Worm (Caenorhabditis elegans): Measurements from ENCODE around the gene myrf-1.

Gene myrf-1

DNA sequence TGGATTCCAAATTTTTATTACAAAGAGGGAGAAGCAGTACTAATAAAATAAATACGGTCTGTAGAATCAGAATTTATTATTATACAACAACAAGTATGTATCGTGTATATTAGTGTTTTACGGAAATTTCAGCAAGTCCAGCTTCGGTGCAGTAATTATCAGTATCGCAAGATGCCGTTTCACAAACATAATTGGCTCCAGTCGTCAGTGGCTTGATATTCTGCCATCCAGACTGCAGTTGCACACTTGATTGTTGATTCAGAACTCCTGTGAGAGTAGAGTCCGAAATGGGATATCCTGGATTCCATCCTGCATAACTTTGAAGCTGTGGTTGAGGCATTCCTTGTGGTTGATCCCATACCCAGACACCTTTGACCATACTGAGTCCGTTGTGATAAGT lies 22.3 kb downstream of the myrf-1 start:
- TF ChIP-seq unc-120 (tag; optimal IDR thresholded peaks at IDR 0.05; ENCODE audit: poor library complexity, severe bottlenecking) (no peak), pha-4 (tag; optimal IDR thresholded peaks at IDR 0.05) (no peak), ceh-43 (GFP tag; optimal IDR thresholded peaks at IDR 0.05) (no peak), mls-2 (tag; optimal IDR thresholded peaks at IDR 0.05) (no peak), elt-1 (tag; optimal IDR thresholded peaks at IDR 0.05; ENCODE audit: borderline replicate concordance, insufficient read depth) (no peak), ceh-39 (tag; optimal IDR thresholded peaks at IDR 0.05) (no peak), lin-13 (tag; optimal IDR thresholded peaks at IDR 0.05) (no peak), nhr-76 (tag; optimal IDR thresholded peaks at IDR 0.05) (no peak), nhr-12 (tag; optimal IDR thresholded peaks at IDR 0.05) (no peak), blmp-1 (tag; optimal IDR thresholded peaks at IDR 0.05) (no peak), sem-2 (GFP tag; optimal IDR thresholded peaks at IDR 0.05) (no peak), sptf-1 (tag; optimal IDR thresholded peaks at IDR 0.05) (no peak), M03D4.4 (tag; optimal IDR thresholded peaks at IDR 0.05) (no peak), tbx-8 (GFP tag; optimal IDR thresholded peaks at IDR 0.05) (no peak), bed-3 (GFP tag; optimal IDR thresholded peaks at IDR 0.05) (no peak), flh-1 (GFP tag; optimal IDR thresholded peaks at IDR 0.05) (no peak), drap-1 (GFP tag; optimal IDR thresholded peaks at IDR 0.05) (no peak), mab-5 (tag; optimal IDR thresholded peaks at IDR 0.05) (no peak), unc-62 (GFP tag; optimal IDR thresholded peaks at IDR 0.05) (no peak), ceh-83 (GFP tag; optimal IDR thresholded peaks at IDR 0.05) (no peak)

DNA sequence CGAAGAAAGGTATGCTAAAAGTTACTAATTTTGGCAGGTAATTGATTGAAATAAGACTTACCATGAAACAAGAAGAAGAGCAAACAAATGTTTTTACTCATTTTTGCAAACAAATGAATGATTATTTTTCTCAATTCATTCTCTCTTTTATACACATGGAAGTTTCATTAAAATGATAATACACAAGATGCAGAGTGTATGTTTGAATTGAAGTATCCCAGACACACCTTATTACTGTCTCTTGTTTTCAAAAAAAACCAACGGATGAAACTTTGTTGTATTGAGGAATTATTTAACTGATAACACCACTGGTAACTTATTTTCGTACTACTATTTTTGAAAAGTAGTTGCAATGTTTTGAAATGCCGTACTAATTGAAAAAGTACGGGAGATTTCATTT lies 23.0 kb downstream of the myrf-1 start, which contains the start of gene clec-59:
Gene clec-59 (minus strand): TSS at position 101 of the 400 bp plus-strand sequence.
- TF ChIP-seq elt-3 (tag; optimal IDR thresholded peaks at IDR 0.05) (no peak), snpc-4 (tag; optimal IDR thresholded peaks at IDR 0.05) (no peak), blmp-1 (tag; optimal IDR thresholded peaks at IDR 0.05) (no peak), nhr-237 (tag; optimal IDR thresholded peaks at IDR 0.05) (no peak), tbx-8 (GFP tag; optimal IDR thresholded peaks at IDR 0.05) (no peak), ztf-11 (tag; optimal IDR thresholded peaks at IDR 0.05) (no peak), mls-2 (tag; optimal IDR thresholded peaks at IDR 0.05) (no peak), mep-1 (tag; optimal IDR thresholded peaks at IDR 0.05) (no peak), nhr-76 (tag; optimal IDR thresholded peaks at IDR 0.05) (no peak), unc-62 (GFP tag; optimal IDR thresholded peaks at IDR 0.05) (no peak), nhr-12 (tag; optimal IDR thresholded peaks at IDR 0.05) (no peak), M03D4.4 (tag; optimal IDR thresholded peaks at IDR 0.05) (no peak), pha-4 (tag; optimal IDR thresholded peaks at IDR 0.05) (no peak), elt-1 (tag; optimal IDR thresholded peaks at IDR 0.05; ENCODE audit: borderline replicate concordance, insufficient read depth) (no peak), cnd-1 (tag; optimal IDR thresholded peaks at IDR 0.05) (no peak)

DNA sequence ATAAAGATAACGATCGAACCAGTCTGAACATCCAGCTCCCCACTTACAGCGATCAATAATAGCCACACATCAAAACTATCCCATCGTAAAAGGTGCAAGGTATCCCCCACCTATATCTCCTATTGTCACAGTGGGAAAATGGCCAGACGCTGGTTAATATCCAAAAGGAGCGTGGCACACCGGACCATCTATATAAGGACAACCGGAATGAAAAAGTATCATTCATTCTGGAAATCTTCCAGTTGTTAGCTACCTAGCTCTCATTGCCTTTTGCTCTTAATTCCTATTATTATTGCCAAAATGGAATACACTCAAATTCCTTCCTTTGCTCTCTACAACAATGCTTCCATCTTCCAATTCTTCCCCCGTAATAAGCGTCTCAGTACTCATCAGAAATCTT lies 25.4 kb downstream of the myrf-1 start, which contains the start of gene ZK666.4:
Gene ZK666.4 (plus strand): TSS at position 301 of the 400 bp plus-strand sequence.
- TF ChIP-seq blmp-1 (tag; optimal IDR thresholded peaks at IDR 0.05) (no peak), nhr-12 (tag; optimal IDR thresholded peaks at IDR 0.05) (no peak), nhr-76 (tag; optimal IDR thresholded peaks at IDR 0.05) (no peak), mls-2 (tag; optimal IDR thresholded peaks at IDR 0.05) (no peak), ham-2 (GFP tag; optimal IDR thresholded peaks at IDR 0.05) (no peak), unc-39 (tag; optimal IDR thresholded peaks at IDR 0.05) (no peak)

DNA sequence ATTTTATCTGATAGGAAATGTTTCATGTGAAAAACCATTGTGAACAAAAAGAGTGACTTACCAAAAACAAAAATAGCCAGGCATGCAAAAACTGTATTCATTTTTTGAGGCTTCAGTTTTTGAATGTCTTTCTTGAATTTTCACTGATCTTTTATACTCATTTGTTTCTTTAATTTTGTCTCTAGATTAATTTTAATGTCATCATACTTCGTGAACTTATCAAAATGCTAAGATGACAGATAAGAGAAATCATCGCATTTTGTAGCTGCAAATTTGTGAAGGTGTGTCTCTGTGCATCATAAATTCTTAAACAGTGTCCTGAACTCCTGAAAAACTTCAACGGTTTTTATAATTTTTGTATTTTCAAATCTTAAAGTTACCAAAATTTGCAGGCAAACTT lies 26.3 kb downstream of the myrf-1 start, which contains the start of gene clec-58:
Gene clec-58 (minus strand): TSS at position 101 of the 400 bp plus-strand sequence.
- TF ChIP-seq sem-2 (GFP tag; optimal IDR thresholded peaks at IDR 0.05) (no peak), pha-4 (tag; optimal IDR thresholded peaks at IDR 0.05) (no peak), lin-13 (tag; optimal IDR thresholded peaks at IDR 0.05) (no peak), ztf-11 (tag; optimal IDR thresholded peaks at IDR 0.05) (no peak), bed-3 (GFP tag; optimal IDR thresholded peaks at IDR 0.05) (no peak), ces-1 (GFP tag; optimal IDR thresholded peaks at IDR 0.05) (no peak), hlh-1 (tag; optimal IDR thresholded peaks at IDR 0.05) (no peak), drap-1 (GFP tag; optimal IDR thresholded peaks at IDR 0.05) (no peak), ceh-83 (GFP tag; optimal IDR thresholded peaks at IDR 0.05) (no peak), elt-1 (tag; optimal IDR thresholded peaks at IDR 0.05; ENCODE audit: borderline replicate concordance, insufficient read depth) (no peak), unc-39 (tag; optimal IDR thresholded peaks at IDR 0.05) (no peak), sptf-1 (tag; optimal IDR thresholded peaks at IDR 0.05) (no peak), blmp-1 (tag; optimal IDR thresholded peaks at IDR 0.05) (no peak), ceh-43 (GFP tag; optimal IDR thresholded peaks at IDR 0.05) (no peak), ceh-39 (tag; optimal IDR thresholded peaks at IDR 0.05) (no peak), mls-2 (tag; optimal IDR thresholded peaks at IDR 0.05) (no peak), tbx-8 (GFP tag; optimal IDR thresholded peaks at IDR 0.05) (no peak), lsy-2 (tag; optimal IDR thresholded peaks at IDR 0.05) (no peak), elt-3 (tag; optimal IDR thresholded peaks at IDR 0.05) (no peak)
